Worm (Caenorhabditis elegans) whole organism, L3 larva: ENCODE measurements around the gene T28A11.20.
A peak's percentile ranks its signal among the peaks of the same experiment; 100 is the strongest.

Experiments used
- R02D3.7 ChIP-seq: fragments of 150-350 bp; optimal IDR thresholded peaks from 2 replicates; lab custom pipeline; 2014; ENCODE audit warnings: missing biosample characterization, missing genetic modification characterization
- ama-1 ChIP-seq: fragments of 150-350 bp; optimal IDR thresholded peaks from 2 replicates; lab custom pipeline; 2018
- ceh-16 ChIP-seq: sonication (generic microtip); optimal IDR thresholded peaks from 2 replicates; lab custom pipeline; 2017; ENCODE audit warnings: missing biosample characterization, missing genetic modification characterization
- ceh-28 ChIP-seq: fragments of 150-350 bp; optimal IDR thresholded peaks from 2 replicates; lab custom pipeline; 2014; ENCODE audit warnings: missing biosample characterization, missing genetic modification reagents, missing genetic modification characterization
- ceh-82 ChIP-seq: fragments of 150-350 bp; optimal IDR thresholded peaks from 2 replicates; lab custom pipeline; 2014; ENCODE audit warnings: missing biosample characterization, missing genetic modification characterization
- daf-12 ChIP-seq: fragments of 150-350 bp; optimal IDR thresholded peaks from 2 replicates; lab custom pipeline; 2014; ENCODE audit warnings: missing biosample characterization, missing genetic modification reagents, missing genetic modification characterization
- egl-27 ChIP-seq: sonication (generic microtip); optimal IDR thresholded peaks from 4 replicates; lab custom pipeline; 2017; ENCODE audit warnings: missing biosample characterization, missing genetic modification reagents, missing genetic modification characterization
- egl-5 ChIP-seq: fragments of 150-350 bp; optimal IDR thresholded peaks from 2 replicates; lab custom pipeline; 2017; ENCODE audit warnings: missing biosample characterization, missing genetic modification reagents, missing genetic modification characterization, inconsistent platforms
- elt-1 ChIP-seq: fragments of 150-350 bp; optimal IDR thresholded peaks from 2 replicates; lab custom pipeline; 2014; ENCODE audit warnings: missing biosample characterization, missing genetic modification characterization
- elt-2 ChIP-seq: sonication (generic microtip); optimal IDR thresholded peaks from 2 replicates; lab custom pipeline; 2016; ENCODE audit warnings: missing genetic modification reagents, mild to moderate bottlenecking, missing genetic modification characterization, missing compliant biosample characterization
- elt-3 ChIP-seq, 3 experiments: fragments of 150-350 bp in 1 of 3; sonication (generic microtip) in 2 of 3; optimal IDR thresholded peaks; 2 replicates in 2 of 3; 4 replicates in 1 of 3; lab custom pipeline; 2014 to 2017; ENCODE audit warnings: missing biosample characterization in 3 of 3, missing genetic modification characterization in 3 of 3
- eor-1 ChIP-seq, 2 experiments: fragments of 150-350 bp; optimal IDR thresholded peaks; 2 replicates each; lab custom pipeline; 2014 to 2018; ENCODE audit warnings: missing biosample characterization in 2 of 2, missing genetic modification characterization in 2 of 2
- fkh-2 ChIP-seq: fragments of 150-350 bp; optimal IDR thresholded peaks from 2 replicates; lab custom pipeline; 2014; ENCODE audit warnings: missing biosample characterization, missing genetic modification reagents, missing genetic modification characterization
- fos-1 ChIP-seq: fragments of 150-350 bp; optimal IDR thresholded peaks from 2 replicates; lab custom pipeline; 2014; ENCODE audit warnings: missing biosample characterization, missing genetic modification characterization
- hmg-11 ChIP-seq: sonication (generic microtip); optimal IDR thresholded peaks from 2 replicates; lab custom pipeline; 2016; ENCODE audit warnings: missing genetic modification characterization, missing compliant biosample characterization
- lin-39 ChIP-seq: fragments of 150-350 bp; optimal IDR thresholded peaks from 2 replicates; lab custom pipeline; 2018; ENCODE audit warnings: missing biosample characterization, missing genetic modification reagents, missing genetic modification characterization
- lsy-12 ChIP-seq: sonication (generic microtip); optimal IDR thresholded peaks from 2 replicates; lab custom pipeline; 2016; ENCODE audit warnings: mild to moderate bottlenecking, missing genetic modification characterization, missing compliant biosample characterization
- mdl-1 ChIP-seq: fragments of 150-350 bp; optimal IDR thresholded peaks from 2 replicates; lab custom pipeline; 2014; ENCODE audit warnings: missing biosample characterization, missing genetic modification characterization
- mml-1 ChIP-seq: fragments of 150-350 bp; sonication (generic microtip); optimal IDR thresholded peaks from 3 replicates; lab custom pipeline; 2014; ENCODE audit warnings: missing biosample characterization, missing genetic modification characterization
- nfya-1 ChIP-seq: sonication (generic microtip); optimal IDR thresholded peaks from 2 replicates; lab custom pipeline; 2017; ENCODE audit warnings: missing genetic modification characterization, mild to moderate bottlenecking, missing compliant biosample characterization, antibody characterized with exemption, moderate library complexity; ENCODE audit not compliant: insufficient read depth
- nhr-12 ChIP-seq: fragments of 150-350 bp; optimal IDR thresholded peaks from 2 replicates; lab custom pipeline; 2014; ENCODE audit warnings: missing biosample characterization, missing genetic modification characterization
- nhr-23 ChIP-seq: fragments of 150-350 bp; optimal IDR thresholded peaks from 2 replicates; lab custom pipeline; 2014; ENCODE audit warnings: missing biosample characterization, missing genetic modification reagents, missing genetic modification characterization
- nhr-43 ChIP-seq: sonication (generic microtip); optimal IDR thresholded peaks from 2 replicates; lab custom pipeline; 2016; ENCODE audit warnings: mild to moderate bottlenecking, missing genetic modification characterization, missing compliant biosample characterization; ENCODE audit not compliant: poor library complexity, severe bottlenecking
- nhr-67 ChIP-seq: fragments of 150-350 bp; optimal IDR thresholded peaks from 2 replicates; lab custom pipeline; 2014; ENCODE audit warnings: missing biosample characterization, missing genetic modification characterization
- nhr-76 ChIP-seq: fragments of 150-350 bp; sonication (generic microtip); optimal IDR thresholded peaks from 5 replicates; lab custom pipeline; 2014; ENCODE audit warnings: missing biosample characterization, missing genetic modification characterization
- pha-4 ChIP-seq: fragments of 150-350 bp; optimal IDR thresholded peaks from 2 replicates; lab custom pipeline; 2014; ENCODE audit warnings: missing biosample characterization, missing genetic modification reagents, missing genetic modification characterization
- pqm-1 ChIP-seq: fragments of 150-350 bp; optimal IDR thresholded peaks from 2 replicates; lab custom pipeline; 2017; ENCODE audit warnings: missing biosample characterization, missing genetic modification characterization, inconsistent platforms
- skn-1 ChIP-seq: fragments of 150-350 bp; optimal IDR thresholded peaks from 2 replicates; lab custom pipeline; 2014; ENCODE audit warnings: missing biosample characterization, missing genetic modification characterization
- snpc-4 ChIP-seq: fragments of 150-350 bp; optimal IDR thresholded peaks from 2 replicates; lab custom pipeline; 2014; ENCODE audit warnings: missing biosample characterization, missing genetic modification characterization
- unc-39 ChIP-seq: sonication (generic microtip); optimal IDR thresholded peaks from 4 replicates; lab custom pipeline; 2017; ENCODE audit warnings: missing biosample characterization, missing genetic modification characterization
- unc-62 ChIP-seq: fragments of 150-350 bp; sonication (generic microtip); optimal IDR thresholded peaks from 4 replicates; lab custom pipeline; 2014; ENCODE audit warnings: missing biosample characterization, missing genetic modification reagents, missing genetic modification characterization
- ztf-11 ChIP-seq: fragments of 150-350 bp; optimal IDR thresholded peaks from 2 replicates; lab custom pipeline; 2014; ENCODE audit warnings: missing biosample characterization, missing genetic modification characterization

T28A11.20 gene

DNA sequence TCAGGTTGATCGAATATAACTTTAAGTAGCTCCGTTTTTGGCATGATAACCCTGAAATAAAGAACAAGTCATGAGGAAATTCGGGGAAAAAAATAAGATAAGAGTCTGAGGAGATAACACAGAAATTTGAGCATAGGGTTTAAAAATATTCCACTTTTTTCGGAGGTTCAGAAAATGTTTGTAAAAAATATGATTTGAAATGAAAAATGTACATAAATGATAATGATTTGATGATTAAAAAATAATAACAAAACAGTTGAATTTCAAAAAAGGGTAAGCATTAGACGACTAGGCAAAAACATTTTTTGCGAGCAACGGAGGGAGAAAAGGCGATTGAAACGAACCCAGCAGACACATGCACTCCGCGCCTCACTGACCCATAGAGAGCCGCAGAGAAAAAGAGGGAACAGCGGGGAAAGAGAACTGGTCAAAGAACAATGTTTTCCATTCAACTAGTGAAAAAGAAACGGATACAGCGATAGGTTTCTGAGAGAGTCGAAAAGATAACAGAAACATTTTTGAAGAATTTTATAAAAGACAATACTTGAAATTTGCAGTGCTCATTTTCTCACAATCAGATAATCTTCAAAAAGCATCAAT is 39.1 kb upstream of the T28A11.20 start, which contains the start of gene arrd-18:
arrd-18 (minus strand) TSS at position 51 of the 600 bp plus-strand sequence.
- TF ChIP-seq hmg-11 (tag; lab: Kevin White, UChicago) (peak; percentile 50), skn-1 (tag; lab: Kevin White, UChicago) (no peak), nfya-1 (peak; percentile 27), elt-2 (tag; lab: Kevin White, UChicago) (peak; percentile 38), snpc-4 (tag; lab: Kevin White, UChicago) (peak; percentile 14)

DNA sequence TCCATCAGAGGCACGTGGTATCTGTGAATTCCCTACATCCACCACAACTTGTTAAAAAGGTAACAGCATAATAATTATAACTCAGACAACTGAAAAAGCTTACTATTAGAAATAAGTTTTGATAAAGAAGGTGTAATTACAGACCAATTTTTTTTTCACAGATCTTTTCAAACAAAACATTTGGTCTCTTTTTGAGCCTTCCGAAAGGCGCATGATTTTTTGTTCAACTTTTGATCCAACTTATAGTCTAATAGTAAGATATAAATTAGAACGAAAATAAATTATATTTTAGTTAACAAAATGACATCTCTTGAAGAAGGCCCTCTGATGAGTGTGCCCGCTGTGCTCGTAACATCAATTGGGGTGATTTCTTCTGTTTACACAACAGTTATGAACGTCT is 35.1 kb upstream of the T28A11.20 start, which contains the start of gene srbc-3:
srbc-3 (plus strand) TSS at position 301 of the 400 bp plus-strand sequence.
- TF ChIP-seq daf-12 (tag; lab: Kevin White, UChicago) (no peak), ama-1 (lab: Kevin White, UChicago) (no peak), nhr-43 (tag; lab: Kevin White, UChicago) (no peak), ceh-16 (tag; lab: Kevin White, UChicago) (no peak)
- TF ChIP-seq, all 47 proteins: peak for 0

DNA sequence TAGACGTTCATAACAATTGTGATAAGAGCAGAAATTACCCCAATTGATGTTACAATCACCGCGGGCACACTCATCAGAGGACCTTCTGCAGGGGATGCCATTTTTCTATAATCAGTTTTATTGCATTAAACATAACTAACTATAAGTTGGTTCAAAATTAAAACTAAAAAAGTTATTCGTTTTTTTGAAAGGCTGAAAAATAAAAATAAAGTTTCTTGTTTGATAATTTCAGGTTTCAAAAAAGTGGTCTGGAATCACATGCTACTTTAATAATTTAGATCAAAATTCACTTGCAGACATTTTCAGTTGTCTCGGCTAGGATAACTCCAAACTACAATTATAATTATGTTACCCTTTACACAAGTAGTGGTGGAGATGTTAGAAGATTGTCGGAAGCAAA is 28.8 kb upstream of the T28A11.20 start, which contains the start of gene srbc-1:
srbc-1 (minus strand) TSS at position 101 of the 400 bp plus-strand sequence.
- no peak for TF ChIP-seq nhr-23 (tag; lab: Kevin White, UChicago)
- TF ChIP-seq daf-12 (tag; lab: Kevin White, UChicago): no peak

DNA sequence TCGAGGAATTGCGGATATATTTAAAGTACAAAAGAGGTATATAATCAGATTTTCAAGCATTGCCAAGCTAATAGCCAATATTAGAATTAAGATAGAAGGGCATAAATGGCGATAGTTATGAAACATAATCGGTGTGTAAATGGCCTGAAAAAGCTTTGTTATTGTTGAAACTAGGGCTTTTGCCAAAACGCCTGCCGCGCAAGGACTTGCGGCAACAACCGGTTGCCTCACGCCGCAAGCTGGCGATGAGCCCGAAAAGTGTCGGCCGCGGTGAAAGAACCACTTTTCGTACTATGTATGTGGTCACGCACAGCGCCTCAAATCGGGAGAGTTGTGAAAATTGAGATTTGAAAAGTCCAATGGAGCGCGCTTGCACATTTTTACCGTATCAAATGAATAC is 26.4 kb upstream of the T28A11.20 start:
- TF ChIP-seq lin-39 (no peak), egl-5 (no peak), lsy-12 (tag; lab: Kevin White, UChicago) (no peak), ama-1 (lab: Kevin White, UChicago) (no peak), ceh-28 (tag; lab: Kevin White, UChicago) (no peak), pha-4 (tag; lab: Kevin White, UChicago) (no peak), elt-1 (no peak)

DNA sequence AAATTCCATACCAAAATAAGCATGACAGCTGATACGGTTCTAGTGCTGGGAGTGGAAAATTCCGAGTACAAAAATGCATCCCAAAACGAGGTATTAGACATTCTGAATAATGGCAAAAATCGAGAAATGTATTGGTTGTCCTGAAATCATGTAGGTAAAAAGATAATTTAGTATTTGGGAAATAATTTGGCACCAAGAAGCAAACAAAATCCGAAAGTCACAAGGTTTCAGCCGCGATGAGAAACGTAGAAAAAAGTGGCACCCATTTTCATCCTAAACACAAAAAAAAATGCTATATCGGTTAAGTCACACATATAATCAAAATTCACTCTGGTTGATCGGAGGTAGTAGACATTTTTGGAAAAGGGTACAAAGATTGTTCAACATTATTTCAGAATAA is 24.7 kb upstream of the T28A11.20 start, which contains the start of gene srx-122:
srx-122 (minus strand) TSS at position 101 of the 400 bp plus-strand sequence.
- TF ChIP-seq egl-27 (tag; lab: Kevin White, UChicago) (no peak), fkh-2 (tag; lab: Kevin White, UChicago) (no peak)

DNA sequence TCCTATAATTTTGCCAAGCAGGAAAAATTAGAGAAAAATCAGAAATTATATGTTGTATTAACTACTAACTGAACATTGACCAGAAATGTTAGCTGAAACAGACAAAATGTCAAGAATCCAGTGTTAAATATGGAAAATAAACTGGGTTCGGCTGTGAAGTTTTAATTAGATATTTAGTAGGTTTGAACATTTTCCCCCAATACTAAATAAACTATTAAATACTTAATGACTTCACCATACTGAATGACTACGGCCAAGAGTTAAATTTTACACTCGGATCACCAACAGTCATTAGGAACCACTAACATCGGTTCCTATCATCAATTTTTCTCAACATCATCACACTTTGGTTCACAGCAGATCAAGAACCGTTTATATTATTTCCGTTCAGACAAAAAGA is 22.3 kb upstream of the T28A11.20 start:
- TF ChIP-seq nfya-1: no peak
- TF ChIP-seq nhr-12 (tag; lab: Kevin White, UChicago): no peak

DNA sequence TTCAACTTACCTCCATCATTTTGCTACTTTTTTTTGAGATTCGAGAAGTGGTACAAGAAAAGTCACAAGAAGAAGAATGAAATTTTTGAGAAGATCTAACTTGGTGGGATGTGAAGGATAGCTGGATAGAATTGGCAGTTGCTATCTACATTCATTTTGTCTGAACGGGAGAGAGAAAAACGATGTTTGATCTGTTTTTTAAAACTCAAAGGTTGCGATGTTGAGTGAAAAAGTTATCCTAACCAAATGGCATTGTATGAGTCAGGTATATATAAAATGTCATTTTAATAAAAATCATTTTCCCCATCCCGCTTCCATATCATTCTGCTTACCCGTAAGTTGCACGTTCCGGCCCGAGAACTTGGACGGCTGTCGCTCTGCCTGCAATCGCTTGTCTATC is 16.2 kb upstream of the T28A11.20 start, which contains the start of gene F35F10.6:
F35F10.6 (minus strand) TSS at position 101 of the 400 bp plus-strand sequence.
- no peak for TF ChIP-seq nhr-23 (tag; lab: Kevin White, UChicago)
- no peak for TF ChIP-seq R02D3.7 (tag; lab: Kevin White, UChicago)
- TF ChIP-seq mdl-1: no peak
- TF ChIP-seq eor-1 (tag; optimal IDR thresholded peaks at IDR 0.05; lab: Kevin White, UChicago): no peak
- TF ChIP-seq pqm-1: no peak
- TF ChIP-seq hmg-11 (tag; lab: Kevin White, UChicago): no peak
- no peak for TF ChIP-seq unc-39
- no peak for TF ChIP-seq nhr-76 (tag; lab: Kevin White, UChicago)
- TF ChIP-seq nhr-12 (tag; lab: Kevin White, UChicago): no peak
- TF ChIP-seq elt-3 (tag; optimal IDR thresholded peaks at IDR 0.05; lab: Kevin White, UChicago): no peak

DNA sequence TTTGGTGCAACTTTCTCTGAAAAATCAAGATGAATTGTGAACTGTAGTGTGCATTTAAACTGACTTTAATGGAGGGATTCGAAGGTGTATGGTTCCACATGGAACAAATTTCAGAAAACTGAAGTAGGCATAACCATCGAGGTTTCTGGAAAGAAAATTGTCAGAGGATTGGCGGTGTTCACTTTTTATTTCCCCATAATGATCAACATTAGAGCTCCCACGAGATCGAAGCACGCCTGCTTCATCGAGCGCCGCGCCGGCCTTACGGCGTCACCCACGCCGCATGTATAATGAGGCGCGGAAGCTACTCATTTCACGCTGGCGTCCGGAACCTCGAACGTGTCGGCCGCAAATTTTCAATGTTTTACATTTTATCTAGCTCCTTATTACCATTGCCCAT is 15.1 kb upstream of the T28A11.20 start:
- TF ChIP-seq ceh-82 (tag; lab: Kevin White, UChicago): no peak
- TF ChIP-seq mdl-1: no peak
- TF ChIP-seq ztf-11 (tag; lab: Kevin White, UChicago): no peak
- no peak for TF ChIP-seq unc-62
- no peak for TF ChIP-seq nfya-1
- no peak for TF ChIP-seq fos-1 (tag; lab: Kevin White, UChicago)
- TF ChIP-seq daf-12 (tag; lab: Kevin White, UChicago): no peak
- no peak for TF ChIP-seq elt-2 (tag; lab: Kevin White, UChicago)
- TF ChIP-seq fkh-2 (tag; lab: Kevin White, UChicago): no peak
- no peak for TF ChIP-seq nhr-12 (tag; lab: Kevin White, UChicago)
- no peak for TF ChIP-seq mml-1
- TF ChIP-seq nhr-67 (tag; lab: Kevin White, UChicago): no peak
- TF ChIP-seq ama-1 (lab: Kevin White, UChicago): no peak
- no peak for TF ChIP-seq nhr-43 (tag; lab: Kevin White, UChicago)
